Worm (Caenorhabditis elegans): Measurements from ENCODE around the gene W03F8.6.
"Not testable (repeated sequence)": the region's sequence is repeated elsewhere in the genome, so short reads cannot be mapped to it uniquely, and the experiment has no call there.

W03F8.6 gene

ce11 chrIV:5221721-5222120, 35.3 kb upstream of the W03F8.6 start:
- TF ChIP-seq nhr-23 (tag; optimal IDR thresholded peaks at IDR 0.05) (no peak), sma-3 (GFP tag; optimal IDR thresholded peaks at IDR 0.05) (no peak), egl-27 (tag; optimal IDR thresholded peaks at IDR 0.05) (no peak), lin-13 (GFP tag; optimal IDR thresholded peaks at IDR 0.05) (no peak)

ce11 chrIV:5218496-5218895, 32.1 kb upstream of the W03F8.6 start, which contains the start of gene nsph-4.2:
TSS of gene nsph-4.2 (plus strand) at chrIV:5218796.
- not testable (repeated sequence) for TF ChIP-seq zag-1 (tag; optimal IDR thresholded peaks at IDR 0.05); fos-1 (tag; optimal IDR thresholded peaks at IDR 0.05); Y55F3AM.14 (GFP tag; optimal IDR thresholded peaks at IDR 0.05)

ce11 chrIV:5216349-5216748, 30.0 kb upstream of the W03F8.6 start:
- TF ChIP-seq nhr-25 (tag; optimal IDR thresholded peaks at IDR 0.05) (peak; percentile 91), sma-3 (GFP tag; optimal IDR thresholded peaks at IDR 0.05) (peak; percentile 63), sma-9 (GFP tag; optimal IDR thresholded peaks at IDR 0.05) (peak; percentile 53), sma-9 (tag; optimal IDR thresholded peaks at IDR 0.05) (no peak), blmp-1 (tag; optimal IDR thresholded peaks at IDR 0.05; ENCODE audit: insufficient read depth) (peak; percentile 80), nhr-21 (tag; optimal IDR thresholded peaks at IDR 0.05) (no peak), fos-1 (tag; optimal IDR thresholded peaks at IDR 0.05) (peak; percentile 37), crh-2 (tag; optimal IDR thresholded peaks at IDR 0.05) (peak; percentile 27), ceh-82 (tag; optimal IDR thresholded peaks at IDR 0.05) (no peak)

ce11 chrIV:5215092-5215491, 28.7 kb upstream of the W03F8.6 start, which contains the start of gene Y59E9AL.4:
TSS of gene Y59E9AL.4 (minus strand) at chrIV:5215192.
- TF ChIP-seq aly-2 (tag; optimal IDR thresholded peaks at IDR 0.05), result no peak
- TF ChIP-seq elt-1 (tag; optimal IDR thresholded peaks at IDR 0.05), result no peak
- TF ChIP-seq mdl-1 (tag; optimal IDR thresholded peaks at IDR 0.05), result no peak
- no peak for TF ChIP-seq nhr-10 (tag; optimal IDR thresholded peaks at IDR 0.05)
- no peak for TF ChIP-seq ztf-4 (tag; optimal IDR thresholded peaks at IDR 0.05)
- no peak for TF ChIP-seq egl-27 (tag; optimal IDR thresholded peaks at IDR 0.05)
- TF ChIP-seq C34F6.9 (tag; optimal IDR thresholded peaks at IDR 0.05), result no peak
- TF ChIP-seq nhr-11 (tag; optimal IDR thresholded peaks at IDR 0.05), result no peak
- TF ChIP-seq nhr-77 (tag; optimal IDR thresholded peaks at IDR 0.05), result no peak
- TF ChIP-seq nhr-21 (tag; optimal IDR thresholded peaks at IDR 0.05), result no peak
- no peak for TF ChIP-seq ceh-16 (tag; optimal IDR thresholded peaks at IDR 0.05)
- TF ChIP-seq crh-2 (tag; optimal IDR thresholded peaks at IDR 0.05), result no peak

- no peak for TF ChIP-seq crh-2 (tag; optimal IDR thresholded peaks at IDR 0.05)
- no peak for TF ChIP-seq nhr-77 (tag; optimal IDR thresholded peaks at IDR 0.05)
- TF ChIP-seq F13H6.1 (tag; optimal IDR thresholded peaks at IDR 0.05), result no peak
- no peak for TF ChIP-seq elt-3 (tag; optimal IDR thresholded peaks at IDR 0.05)
- TF ChIP-seq mdl-1 (tag; optimal IDR thresholded peaks at IDR 0.05), result no peak
- no peak for TF ChIP-seq lin-11 (tag; optimal IDR thresholded peaks at IDR 0.05)
- TF ChIP-seq aly-2 (tag; optimal IDR thresholded peaks at IDR 0.05), result no peak
- no peak for TF ChIP-seq ztf-11 (tag; optimal IDR thresholded peaks at IDR 0.05)
- no peak for TF ChIP-seq egl-27 (tag; optimal IDR thresholded peaks at IDR 0.05)
- no peak for TF ChIP-seq Y55F3AM.14 (GFP tag; optimal IDR thresholded peaks at IDR 0.05)
- TF ChIP-seq dmd-4 (tag; optimal IDR thresholded peaks at IDR 0.05), result no peak
- TF ChIP-seq nhr-23 (tag; optimal IDR thresholded peaks at IDR 0.05), result no peak
- TF ChIP-seq sem-4 (tag; optimal IDR thresholded peaks at IDR 0.05), result no peak
- no peak for TF ChIP-seq zag-1 (tag; optimal IDR thresholded peaks at IDR 0.05)
- no peak for TF ChIP-seq snpc-4 (tag; optimal IDR thresholded peaks at IDR 0.05)
- TF ChIP-seq gmeb-1 (tag; optimal IDR thresholded peaks at IDR 0.05), result no peak
- no peak for TF ChIP-seq R02D3.7 (tag; optimal IDR thresholded peaks at IDR 0.05)
Observed at ce11 chrIV:5210606-5211005, 24.2 kb upstream of the W03F8.6 start.

- TF ChIP-seq C34F6.9 (tag; optimal IDR thresholded peaks at IDR 0.05) (peak; percentile 82), zag-1 (tag; optimal IDR thresholded peaks at IDR 0.05) (peak; percentile 4), unc-62 (GFP tag; optimal IDR thresholded peaks at IDR 0.05) (no peak), sem-4 (tag; optimal IDR thresholded peaks at IDR 0.05) (no peak), nhr-6 (tag; optimal IDR thresholded peaks at IDR 0.05) (no peak), aly-2 (tag; optimal IDR thresholded peaks at IDR 0.05) (no peak), nhr-10 (tag; optimal IDR thresholded peaks at IDR 0.05) (no peak), nhr-25 (tag; optimal IDR thresholded peaks at IDR 0.05) (peak; percentile 66), elt-1 (tag; optimal IDR thresholded peaks at IDR 0.05) (no peak), unc-55 (GFP tag; optimal IDR thresholded peaks at IDR 0.05) (peak; percentile 93), unc-39 (tag; optimal IDR thresholded peaks at IDR 0.05) (no peak), lin-13 (GFP tag; optimal IDR thresholded peaks at IDR 0.05) (peak; percentile 54), gmeb-1 (tag; optimal IDR thresholded peaks at IDR 0.05) (peak; percentile 88), ztf-4 (tag; optimal IDR thresholded peaks at IDR 0.05) (no peak), F13H6.1 (tag; optimal IDR thresholded peaks at IDR 0.05) (peak; percentile 14), blmp-1 (tag; optimal IDR thresholded peaks at IDR 0.05; ENCODE audit: insufficient read depth) (no peak), nhr-237 (tag; optimal IDR thresholded peaks at IDR 0.05) (no peak), lin-39 (tag; optimal IDR thresholded peaks at IDR 0.05) (no peak), sma-3 (GFP tag; optimal IDR thresholded peaks at IDR 0.05) (peak; percentile 73), lin-11 (tag; optimal IDR thresholded peaks at IDR 0.05) (peak; percentile 75), nhr-21 (tag; optimal IDR thresholded peaks at IDR 0.05) (peak; percentile 42), R02D3.7 (tag; optimal IDR thresholded peaks at IDR 0.05) (peak; percentile 82), fos-1 (tag; optimal IDR thresholded peaks at IDR 0.05) (peak; percentile 36), nhr-129 (tag; optimal IDR thresholded peaks at IDR 0.05) (peak; percentile 83), egl-27 (tag; optimal IDR thresholded peaks at IDR 0.05) (peak; percentile 54), snpc-4 (tag; optimal IDR thresholded peaks at IDR 0.05) (peak; percentile 40), lsy-2 (tag; optimal IDR thresholded peaks at IDR 0.05) (peak; percentile 73 to 82), nhr-77 (tag; optimal IDR thresholded peaks at IDR 0.05) (no peak)
Observed at ce11 chrIV:5209390-5209789, 23.0 kb upstream of the W03F8.6 start, which contains the start of the genes Y59E9AL.36 and nbet-1. TSS of gene Y59E9AL.36 (minus strand) at chrIV:5209481. TSS of gene nbet-1 (plus strand) at chrIV:5209501.

Data from whole organism, L2 larva.